Worm (Caenorhabditis elegans) whole organism, young adult: ENCODE results near the gene lips-13.

Experiments
- B0019.2 ChIP-seq: fragments of 200-800 bp; sonication (Bioruptor generic); conservative IDR thresholded peaks from 2 replicates; pipeline ENCODE4 v1.3.6; 2022; ENCODE audit warnings: missing genetic modification reagents, missing genetic modification characterization, missing compliant biosample characterization
- B0261.1 ChIP-seq: sonication (generic microtip); optimal IDR thresholded peaks from 2 replicates; lab custom pipeline; 2016; ENCODE audit warnings: mild to moderate bottlenecking, missing genetic modification characterization, moderate library complexity, missing compliant biosample characterization
- C17E4.6 ChIP-seq: fragments of 200-800 bp; sonication (Bioruptor generic); IDR thresholded peaks from 2 replicates; pipeline ENCODE4 v1.3.6; 2022; ENCODE audit warnings: missing genetic modification reagents, missing genetic modification characterization, missing compliant biosample characterization
- F37B4.10 ChIP-seq: fragments of 200-800 bp; sonication (Bioruptor generic); IDR thresholded peaks from 2 replicates; pipeline ENCODE4 v1.3.6; 2022; ENCODE audit warnings: missing genetic modification characterization, missing compliant biosample characterization
- Y95B8A.8 ChIP-seq: fragments of 200-800 bp; sonication (Bioruptor generic); IDR thresholded peaks from 2 replicates; pipeline ENCODE4 v1.3.6; 2022; ENCODE audit warnings: missing genetic modification reagents, missing genetic modification characterization, missing compliant biosample characterization
- akir-1 ChIP-seq: fragments of 200-800 bp; sonication (Bioruptor generic); optimal IDR thresholded peaks from 2 replicates; lab custom pipeline; 2018; ENCODE audit warnings: mild to moderate bottlenecking, missing genetic modification characterization, moderate library complexity, missing compliant biosample characterization
- ama-1 ChIP-seq, 3 experiments: fragments of 150-350 bp in 1 of 3; sonication (generic microtip) in 2 of 3; optimal IDR thresholded peaks; 2 replicates each; lab custom pipeline; 2014 to 2018; ENCODE audit warnings: missing biosample characterization in 2 of 3, missing genetic modification characterization in 2 of 3, missing genetic modification reagents in 2 of 3
- aptf-3 ChIP-seq: fragments of 200-800 bp; sonication (Bioruptor generic); IDR thresholded peaks from 2 replicates; pipeline ENCODE4 v1.3.6; 2022; ENCODE audit warnings: missing genetic modification characterization, missing compliant biosample characterization
- atf-7 ChIP-seq: sonication (generic microtip); optimal IDR thresholded peaks from 2 replicates; lab custom pipeline; 2017; ENCODE audit warnings: mild to moderate bottlenecking, missing genetic modification characterization, missing compliant biosample characterization
- athp-1 ChIP-seq: sonication (generic microtip); optimal IDR thresholded peaks from 2 replicates; lab custom pipeline; 2017; ENCODE audit warnings: mild to moderate bottlenecking, missing genetic modification characterization, missing compliant biosample characterization
- cebp-1 ChIP-seq, 2 experiments: fragments of 200-800 bp in 1 of 2; sonication (Bioruptor generic) in 1 of 2; sonication (generic microtip) in 1 of 2; IDR thresholded peaks in 1 of 2; optimal IDR thresholded peaks in 1 of 2; 2 replicates each; pipeline versions ENCODE4 v1.3.6 to Lab custom; 2017 to 2022; ENCODE audit warnings: missing compliant biosample characterization in 2 of 2, missing genetic modification characterization in 2 of 2, mild to moderate bottlenecking in 1 of 2, missing genetic modification reagents in 1 of 2, moderate library complexity in 1 of 2
- cebp-2 ChIP-seq: fragments of 200-800 bp; sonication (Bioruptor generic); IDR thresholded peaks from 2 replicates; pipeline ENCODE4 v1.3.6; 2022; ENCODE audit warnings: missing genetic modification characterization, missing compliant biosample characterization
- ceh-100 ChIP-seq: fragments of 200-800 bp; sonication (Bioruptor generic); IDR thresholded peaks from 2 replicates; pipeline ENCODE4 v1.3.6; 2022; ENCODE audit warnings: missing genetic modification reagents, missing genetic modification characterization, missing compliant biosample characterization
- ceh-91 ChIP-seq: fragments of 200-800 bp; sonication (Bioruptor generic); IDR thresholded peaks from 2 replicates; pipeline ENCODE4 v1.3.6; 2022; ENCODE audit warnings: missing genetic modification reagents, missing genetic modification characterization, missing compliant biosample characterization
- chd-7 ChIP-seq: sonication (generic microtip); optimal IDR thresholded peaks from 2 replicates; lab custom pipeline; 2016; ENCODE audit warnings: mild to moderate bottlenecking, missing genetic modification characterization, moderate library complexity, missing compliant biosample characterization
- dox-1 ChIP-seq: fragments of 200-800 bp; sonication (Bioruptor generic); IDR thresholded peaks from 2 replicates; pipeline ENCODE4 v1.3.6; 2022; ENCODE audit warnings: missing genetic modification reagents, missing genetic modification characterization, missing compliant biosample characterization
- egl-18 ChIP-seq: fragments of 200-800 bp; sonication (Bioruptor generic); IDR thresholded peaks from 2 replicates; pipeline ENCODE4 v1.3.6; 2022; ENCODE audit warnings: missing genetic modification reagents, missing genetic modification characterization, missing compliant biosample characterization
- egrh-3 ChIP-seq: fragments of 200-800 bp; sonication (Bioruptor generic); IDR thresholded peaks from 2 replicates; pipeline ENCODE4 v1.3.6; 2022; ENCODE audit warnings: missing genetic modification reagents, missing genetic modification characterization, missing compliant biosample characterization
- ets-4 ChIP-seq: fragments of 200-800 bp; sonication (Bioruptor generic); optimal IDR thresholded peaks from 2 replicates; lab custom pipeline; 2018; ENCODE audit warnings: mild to moderate bottlenecking, missing genetic modification characterization, missing compliant biosample characterization
- him-1 ChIP-seq: sonication (generic microtip); optimal IDR thresholded peaks from 2 replicates; lab custom pipeline; 2016; ENCODE audit warnings: missing genotype, missing genetic modification reagents, missing genetic modification characterization, missing compliant biosample characterization
- lin-54 ChIP-seq: fragments of 200-800 bp; sonication (Bioruptor generic); optimal IDR thresholded peaks from 2 replicates; lab custom pipeline; 2018; ENCODE audit warnings: mild to moderate bottlenecking, missing genetic modification characterization, missing compliant biosample characterization
- madf-3 ChIP-seq: fragments of 200-800 bp; sonication (Bioruptor generic); IDR thresholded peaks from 2 replicates; pipeline ENCODE4 v1.3.6; 2022; ENCODE audit warnings: missing genetic modification reagents, missing genetic modification characterization, missing compliant biosample characterization
- mcd-1 ChIP-seq: fragments of 200-800 bp; sonication (Bioruptor generic); IDR thresholded peaks from 2 replicates; pipeline ENCODE4 v1.3.6; 2022; ENCODE audit warnings: missing genetic modification reagents, missing genetic modification characterization, missing compliant biosample characterization
- mxl-1 ChIP-seq: sonication (generic microtip); optimal IDR thresholded peaks from 2 replicates; lab custom pipeline; 2016; ENCODE audit warnings: missing genetic modification characterization, missing compliant biosample characterization
- nhr-80 ChIP-seq: sonication (generic microtip); optimal IDR thresholded peaks from 2 replicates; lab custom pipeline; 2016; ENCODE audit warnings: missing genetic modification characterization, missing compliant biosample characterization
- pha-4 ChIP-seq: fragments of 150-350 bp; sonication (generic microtip); optimal IDR thresholded peaks from 2 replicates; lab custom pipeline; 2014; ENCODE audit warnings: missing biosample characterization, missing genetic modification reagents, missing genetic modification characterization
- repo-1 ChIP-seq: sonication (generic microtip); optimal IDR thresholded peaks from 2 replicates; lab custom pipeline; 2017; ENCODE audit warnings: mild to moderate bottlenecking, missing genetic modification characterization, missing compliant biosample characterization
- rpc-1 ChIP-seq, 2 experiments: fragments of 150-350 bp in 1 of 2; sonication (generic microtip) in 1 of 2; optimal IDR thresholded peaks; 2 replicates each; lab custom pipeline; 2014 to 2018; ENCODE audit warnings: missing biosample characterization in 1 of 2, missing genetic modification characterization in 1 of 2, missing genetic modification reagents in 1 of 2, missing genotype in 1 of 2
- snpc-1.1 ChIP-seq: sonication (generic microtip); optimal IDR thresholded peaks from 2 replicates; lab custom pipeline; 2017; ENCODE audit warnings: missing genetic modification characterization, mild to moderate bottlenecking, missing compliant biosample characterization, antibody characterized with exemption, moderate library complexity, missing genotype, missing genetic modification reagents; ENCODE audit not compliant: insufficient read depth
- snpc-4 ChIP-seq, 5 experiments: fragments of 150-350 bp in 1 of 5; sonication (generic microtip) in 4 of 5; optimal IDR thresholded peaks; 2 replicates each; lab custom pipeline; 2014 to 2018; ENCODE audit warnings: missing genetic modification characterization in 5 of 5, missing biosample characterization in 3 of 5, antibody characterized with exemption in 2 of 5, mild to moderate bottlenecking in 2 of 5, missing compliant biosample characterization in 2 of 5, missing genotype in 2 of 5, moderate library complexity in 2 of 5, missing genetic modification reagents in 1 of 5
- somi-1 ChIP-seq: fragments of 200-800 bp; sonication (Bioruptor generic); optimal IDR thresholded peaks from 2 replicates; lab custom pipeline; 2018; ENCODE audit warnings: mild to moderate bottlenecking, missing genetic modification characterization, missing compliant biosample characterization
- sptf-2 ChIP-seq: fragments of 200-800 bp; sonication (Bioruptor generic); optimal IDR thresholded peaks from 2 replicates; lab custom pipeline; 2018; ENCODE audit warnings: mild to moderate bottlenecking, missing genetic modification characterization, missing compliant biosample characterization
- tbp1 ChIP-seq: fragments of 200-800 bp; sonication (Bioruptor generic); optimal IDR thresholded peaks from 2 replicates; lab custom pipeline; 2018; ENCODE audit warnings: mild to moderate bottlenecking, missing genetic modification characterization, missing compliant biosample characterization
- tbx-9 ChIP-seq: sonication (generic microtip); optimal IDR thresholded peaks from 2 replicates; lab custom pipeline; 2016; ENCODE audit warnings: borderline replicate concordance, missing genetic modification characterization, inconsistent platforms, missing compliant biosample characterization
- unc-62 ChIP-seq: fragments of 150-350 bp; optimal IDR thresholded peaks from 2 replicates; lab custom pipeline; 2014; ENCODE audit warnings: missing biosample characterization, missing genetic modification reagents, missing genetic modification characterization
- zfh-2 ChIP-seq: fragments of 200-800 bp; sonication (Bioruptor generic); conservative IDR thresholded peaks from 2 replicates; pipeline ENCODE4 v1.3.6; 2022; ENCODE audit warnings: missing genetic modification reagents, missing genetic modification characterization, missing compliant biosample characterization
- ztf-22 ChIP-seq: fragments of 200-800 bp; sonication (Bioruptor generic); optimal IDR thresholded peaks from 2 replicates; lab custom pipeline; 2018; ENCODE audit warnings: mild to moderate bottlenecking, missing genetic modification characterization, moderate library complexity, missing compliant biosample characterization
- ztf-3 ChIP-seq: fragments of 200-800 bp; sonication (Bioruptor generic); optimal IDR thresholded peaks from 2 replicates; lab custom pipeline; 2018; ENCODE audit warnings: mild to moderate bottlenecking, missing genetic modification characterization, missing compliant biosample characterization

lips-13 gene

DNA sequence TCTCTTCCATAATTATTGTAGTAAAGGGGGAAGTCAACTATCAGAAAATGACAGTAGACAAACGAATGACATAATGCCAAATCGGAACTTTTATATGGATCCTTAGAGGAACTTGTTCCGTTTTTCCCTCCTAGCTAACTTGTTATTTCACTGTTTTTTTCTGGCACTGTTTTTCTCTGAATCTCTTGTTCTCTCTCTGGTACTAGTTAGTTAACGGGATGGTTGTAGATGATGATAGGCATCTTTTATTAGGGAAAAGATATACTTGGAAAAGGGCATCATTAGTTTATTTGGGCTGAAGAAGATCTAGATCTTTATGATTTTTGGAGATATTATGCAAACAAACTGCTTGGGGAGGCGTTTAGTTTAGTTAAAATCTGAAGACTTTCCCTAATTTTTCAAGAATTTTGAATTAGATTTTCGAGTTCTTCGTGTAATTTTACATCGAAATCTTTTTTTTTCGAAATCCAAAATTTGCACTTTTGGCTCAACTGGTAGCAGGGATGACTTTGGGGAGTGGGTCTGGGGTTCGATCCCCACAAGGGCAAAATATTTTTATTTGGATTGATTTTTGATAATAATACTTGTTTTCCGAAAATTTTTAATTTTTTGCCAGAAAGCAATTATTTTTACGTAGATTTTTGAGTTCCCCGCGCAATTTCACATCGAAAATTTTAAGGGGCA is 10.8 kb downstream of the lips-13 start, which contains the start of gene col-40:
col-40 (minus strand) TSS at position 51 of the 684 bp plus-strand sequence.
- TF ChIP-seq him-1 (tag; lab: Kevin White, UChicago) (no peak), lin-54 (no peak), chd-7 (no peak), Y95B8A.8 (no peak), ama-1 (optimal IDR thresholded peaks at IDR 0.05; lab: Kevin White, UChicago) (no peak), ama-1 (GFP tag; optimal IDR thresholded peaks at IDR 0.05; lab: Kevin White, UChicago) (no peak), B0261.1 (peak; percentile 6), ztf-3 (GFP tag; lab: Kevin White, UChicago) (no peak), C17E4.6 (no peak), madf-3 (GFP tag; lab: Robert Waterston, UW) (no peak), snpc-1.1 (tag; lab: Kevin White, UChicago) (peak; percentile 9), snpc-4 (GFP tag; optimal IDR thresholded peaks at IDR 0.05; lab: Kevin White, UChicago) (no peak), snpc-4 (tag; optimal IDR thresholded peaks at IDR 0.05; lab: Kevin White, UChicago) (no peak), sptf-2 (no peak), B0019.2 (GFP tag; lab: Robert Waterston, UW) (no peak), egl-18 (no peak), tbp1 (GFP tag; lab: Kevin White, UChicago) (peak; percentile 74), F37B4.10 (GFP tag; lab: Robert Waterston, UW) (no peak), ceh-91 (GFP tag; lab: Robert Waterston, UW) (no peak), rpc-1 (optimal IDR thresholded peaks at IDR 0.05; lab: Kevin White, UChicago) (peak; percentile 7), rpc-1 (tag; optimal IDR thresholded peaks at IDR 0.05; lab: Kevin White, UChicago) (peak; percentile 65)
- TF ChIP-seq, all 124 proteins: peak for 4

DNA sequence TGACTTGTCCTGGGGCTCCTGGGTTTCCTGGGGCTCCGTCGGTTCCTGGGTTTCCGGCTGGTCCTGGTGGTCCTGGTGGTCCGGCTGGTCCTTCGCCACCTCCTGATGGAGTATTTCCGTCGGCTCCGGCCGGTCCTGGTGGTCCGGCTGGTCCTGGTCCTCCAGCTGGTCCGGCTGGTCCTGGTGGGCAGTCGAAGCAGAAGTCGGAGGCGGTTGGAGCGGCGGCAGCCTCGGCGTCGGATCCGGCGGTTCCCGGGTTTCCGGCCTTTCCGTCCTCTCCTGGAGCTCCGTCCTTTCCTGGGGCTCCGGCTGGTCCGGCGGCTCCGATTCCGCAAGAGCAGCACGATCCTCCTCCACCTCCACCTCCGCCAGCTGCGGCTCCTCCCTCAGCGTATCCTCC is 12.6 kb downstream of the lips-13 start:
- TF ChIP-seq egrh-3 (peak; percentile 99), zfh-2 (GFP tag; lab: Robert Waterston, UW) (peak; percentile 95), mcd-1 (GFP tag; lab: Robert Waterston, UW) (peak; percentile 53; the same call in 1 of the 2 replicates), Y95B8A.8 (no peak), ztf-3 (GFP tag; lab: Kevin White, UChicago) (no peak)

DNA sequence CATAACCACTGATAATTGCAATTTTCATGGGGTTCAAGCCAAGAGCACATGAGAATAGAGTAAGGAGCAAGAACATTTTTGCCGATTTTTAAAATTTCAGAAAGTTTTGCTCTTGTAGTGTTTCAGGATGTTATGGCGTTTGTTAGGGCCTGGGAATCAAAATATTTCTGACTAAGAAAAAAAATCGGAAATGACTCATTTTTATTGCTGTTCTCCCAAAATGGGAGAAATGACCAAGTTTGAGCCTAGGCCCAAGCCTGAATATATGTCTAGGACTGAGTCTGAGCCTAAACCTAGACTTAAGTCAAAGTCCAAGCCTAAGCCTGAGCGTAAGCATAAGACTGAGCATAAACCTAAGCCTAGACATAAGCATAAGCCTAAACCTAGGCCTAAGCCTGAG is 13.4 kb downstream of the lips-13 start, which contains the start of gene T13B5.9:
T13B5.9 (minus strand) TSS at position 101 of the 400 bp plus-strand sequence.
- TF ChIP-seq chd-7 (no peak), madf-3 (GFP tag; lab: Robert Waterston, UW) (no peak), somi-1 (no peak), athp-1 (tag; lab: Kevin White, UChicago) (no peak), mcd-1 (GFP tag; lab: Robert Waterston, UW) (no peak), ceh-100 (GFP tag; lab: Robert Waterston, UW) (no peak), aptf-3 (GFP tag; lab: Robert Waterston, UW) (no peak), mxl-1 (tag; lab: Kevin White, UChicago) (no peak)

ce11 chrII:1103484-1104100 is 14.2 kb downstream of the lips-13 start:
- peak; percentile 65 for TF ChIP-seq ztf-22 (GFP tag; lab: Kevin White, UChicago)
- TF ChIP-seq madf-3 (GFP tag; lab: Robert Waterston, UW) = no peak
- peak; percentile 65 for TF ChIP-seq tbp1 (GFP tag; lab: Kevin White, UChicago)
- peak; percentile 13 for TF ChIP-seq rpc-1 (optimal IDR thresholded peaks at IDR 0.05; lab: Kevin White, UChicago)
- peak; percentile 57 for TF ChIP-seq rpc-1 (tag; optimal IDR thresholded peaks at IDR 0.05; lab: Kevin White, UChicago)
- TF ChIP-seq atf-7 (tag; lab: Kevin White, UChicago) = peak; percentile 69
- TF ChIP-seq nhr-80 = peak; percentile 96
- no peak for TF ChIP-seq akir-1
- no peak for TF ChIP-seq repo-1 (tag; lab: Kevin White, UChicago)
- no peak for TF ChIP-seq cebp-2
- peak; percentile 68 for TF ChIP-seq pha-4
- TF ChIP-seq ets-4 (GFP tag; lab: Kevin White, UChicago) = peak; percentile 83
- peak; percentile 55 for TF ChIP-seq unc-62 (GFP tag; lab: Kevin White, UChicago)
- TF ChIP-seq tbx-9 (tag; lab: Kevin White, UChicago) = no peak
- peak; percentile 27; the same call in 1 of the 2 replicates for TF ChIP-seq cebp-1 (GFP tag; IDR thresholded peaks at IDR 0.05; lab: Robert Waterston, UW)
- TF ChIP-seq cebp-1 (tag; optimal IDR thresholded peaks at IDR 0.05; lab: Kevin White, UChicago) = no peak
- peak; percentile 54; the same call in 1 of the 2 replicates for TF ChIP-seq dox-1
- TF ChIP-seq B0261.1 = no peak
